Fruit fly (Drosophila melanogaster): Measurements from ENCODE around the gene LysX.

- TF ChIP-seq CG11247 (GFP tag; IDR thresholded peaks at IDR 0.05) = no peak
- no peak for TF ChIP-seq CG6813 (GFP tag; optimal IDR thresholded peaks at IDR 0.05)
- TF ChIP-seq bowl (GFP tag; IDR thresholded peaks at IDR 0.05) = no peak
- no peak for TF ChIP-seq CG10321 (GFP tag; IDR thresholded peaks at IDR 0.05)
- no peak for TF ChIP-seq CG17186 (GFP tag; optimal IDR thresholded peaks at IDR 0.05)
- no peak for TF ChIP-seq CG11456 (GFP tag; IDR thresholded peaks at IDR 0.05)
- no peak for TF ChIP-seq Six4 (GFP tag; optimal IDR thresholded peaks at IDR 0.05)
- no peak for TF ChIP-seq dmrt11E (tag; optimal IDR thresholded peaks at IDR 0.05)
Measured at dm6 chr3L:1170611-1171010, 24.5 kb downstream of the LysX start.
